Worm (Caenorhabditis elegans): ENCODE results near the gene F02E11.4.

The F02E11.4 gene

ce11 chrII:3244758-3245157, 32.8 kb downstream of the F02E11.4 start:
- TF ChIP-seq zag-1 (tag; optimal IDR thresholded peaks at IDR 0.05): no peak
- peak; percentile 50 for TF ChIP-seq fos-1 (tag; optimal IDR thresholded peaks at IDR 0.05)
- TF ChIP-seq lin-13 (GFP tag; optimal IDR thresholded peaks at IDR 0.05): peak; percentile 6
- no peak for TF ChIP-seq elt-3 (tag; optimal IDR thresholded peaks at IDR 0.05)
- no peak for TF ChIP-seq nhr-12 (tag; optimal IDR thresholded peaks at IDR 0.05)

- TF ChIP-seq nhr-21 (tag; optimal IDR thresholded peaks at IDR 0.05) (no peak), blmp-1 (tag; optimal IDR thresholded peaks at IDR 0.05; ENCODE audit: insufficient read depth) (no peak), nhr-237 (tag; optimal IDR thresholded peaks at IDR 0.05) (no peak)
Measured at ce11 chrII:3244070-3244469, 33.5 kb downstream of the F02E11.4 start, which contains the start of gene C17F4.12. TSS of gene C17F4.12 (minus strand) at chrII:3244170.

ce11 chrII:3241842-3242241, 35.7 kb downstream of the F02E11.4 start:
- no peak for TF ChIP-seq nhr-129 (tag; optimal IDR thresholded peaks at IDR 0.05)
- peak; percentile 9 for TF ChIP-seq blmp-1 (tag; optimal IDR thresholded peaks at IDR 0.05; ENCODE audit: insufficient read depth)
- TF ChIP-seq nhr-21 (tag; optimal IDR thresholded peaks at IDR 0.05): peak; percentile 68

- TF ChIP-seq Y55F3AM.14 (GFP tag; optimal IDR thresholded peaks at IDR 0.05): no peak
- no peak for TF ChIP-seq unc-39 (tag; optimal IDR thresholded peaks at IDR 0.05)
- no peak for TF ChIP-seq ztf-1 (GFP tag; conservative IDR thresholded peaks at IDR 0.05)
- no peak for TF ChIP-seq nhr-25 (tag; optimal IDR thresholded peaks at IDR 0.05)
- TF ChIP-seq ZK546.5 (tag; optimal IDR thresholded peaks at IDR 0.05): no peak
- no peak for TF ChIP-seq lsy-2 (tag; optimal IDR thresholded peaks at IDR 0.05)
- no peak for TF ChIP-seq ceh-82 (tag; optimal IDR thresholded peaks at IDR 0.05)
- TF ChIP-seq nhr-77 (tag; optimal IDR thresholded peaks at IDR 0.05): no peak
- no peak for TF ChIP-seq gmeb-1 (tag; optimal IDR thresholded peaks at IDR 0.05)
- TF ChIP-seq lin-13 (GFP tag; optimal IDR thresholded peaks at IDR 0.05): no peak
- no peak for TF ChIP-seq ama-1 (optimal IDR thresholded peaks at IDR 0.05)
- TF ChIP-seq sma-9 (GFP tag; optimal IDR thresholded peaks at IDR 0.05): no peak
- TF ChIP-seq sma-9 (tag; optimal IDR thresholded peaks at IDR 0.05): no peak
- no peak for TF ChIP-seq egl-27 (tag; optimal IDR thresholded peaks at IDR 0.05)
Measured at ce11 chrII:3240207-3240606, 37.4 kb downstream of the F02E11.4 start, which contains the start of gene C17F4.3. TSS of gene C17F4.3 (plus strand) at chrII:3240507.

- no peak for TF ChIP-seq gmeb-1 (tag; optimal IDR thresholded peaks at IDR 0.05)
Measured at ce11 chrII:3237038-3237521, 40.5 kb downstream of the F02E11.4 start, which contains the start of the genes srz-67 and C17F4.11. TSS of gene srz-67 (minus strand) at chrII:3237138. TSS of gene C17F4.11 (plus strand) at chrII:3237471.

- no peak for TF ChIP-seq nhr-10 (tag; optimal IDR thresholded peaks at IDR 0.05)
- no peak for TF ChIP-seq ceh-82 (tag; optimal IDR thresholded peaks at IDR 0.05)
- no peak for TF ChIP-seq snpc-4 (tag; optimal IDR thresholded peaks at IDR 0.05)
- no peak for TF ChIP-seq C34F6.9 (tag; optimal IDR thresholded peaks at IDR 0.05)
- TF ChIP-seq ztf-4 (tag; optimal IDR thresholded peaks at IDR 0.05): no peak
- TF ChIP-seq nhr-21 (tag; optimal IDR thresholded peaks at IDR 0.05): no peak
- no peak for TF ChIP-seq Y55F3AM.14 (GFP tag; optimal IDR thresholded peaks at IDR 0.05)
- no peak for TF ChIP-seq skn-1 (tag; optimal IDR thresholded peaks at IDR 0.05)
Measured at ce11 chrII:3234725-3235124, 42.9 kb downstream of the F02E11.4 start, which contains the start of gene C17F4.8. TSS of gene C17F4.8 (minus strand) at chrII:3234825.

ce11 chrII:3230422-3230821, 47.2 kb downstream of the F02E11.4 start, which contains the start of gene srh-297:
TSS of gene srh-297 (minus strand) at chrII:3230522.
- TF ChIP-seq C34F6.9 (tag; optimal IDR thresholded peaks at IDR 0.05) (no peak), blmp-1 (tag; optimal IDR thresholded peaks at IDR 0.05; ENCODE audit: insufficient read depth) (no peak), alr-1 (tag; optimal IDR thresholded peaks at IDR 0.05) (no peak), ZK546.5 (tag; optimal IDR thresholded peaks at IDR 0.05) (no peak), ceh-16 (tag; optimal IDR thresholded peaks at IDR 0.05) (no peak), nhr-10 (tag; optimal IDR thresholded peaks at IDR 0.05) (no peak), crh-2 (tag; optimal IDR thresholded peaks at IDR 0.05) (no peak), elt-3 (tag; optimal IDR thresholded peaks at IDR 0.05) (no peak), lin-11 (tag; optimal IDR thresholded peaks at IDR 0.05) (no peak), Y55F3AM.14 (GFP tag; optimal IDR thresholded peaks at IDR 0.05) (no peak), snpc-4 (tag; optimal IDR thresholded peaks at IDR 0.05) (no peak)
